Fruit fly (Drosophila melanogaster) whole organism, embryonic: ENCODE measurements around the gene CG4949.

Experiments used
- Aef1 ChIP-seq: fragments of 200-800 bp; sonication (Bioruptor generic); IDR thresholded peaks from 3 replicates; pipeline ENCODE4 v1.3.6; 2022; ENCODE audit warnings: missing biosample characterization, missing genetic modification characterization
- Antp ChIP-seq: fragments of 200-800 bp; sonication (Bioruptor generic); optimal IDR thresholded peaks from 3 replicates; lab custom pipeline; 2016; ENCODE audit warnings: missing biosample characterization, missing genetic modification characterization
- CG10565 ChIP-seq: fragments of 200-800 bp; sonication (Bioruptor generic); optimal IDR thresholded peaks from 3 replicates; lab custom pipeline; 2016; ENCODE audit warnings: missing biosample characterization, mild to moderate bottlenecking, missing genetic modification characterization
- CG11695 ChIP-seq: fragments of 200-800 bp; sonication (Bioruptor generic); IDR thresholded peaks from 3 replicates; pipeline ENCODE4 v1.3.6; 2022; ENCODE audit warnings: missing biosample characterization, missing genetic modification characterization
- CG12219 ChIP-seq: fragments of 200-800 bp; sonication (Bioruptor generic); optimal IDR thresholded peaks from 3 replicates; lab custom pipeline; 2018; ENCODE audit warnings: missing biosample characterization, mild to moderate bottlenecking, missing genetic modification characterization
- CG15269 ChIP-seq: fragments of 200-800 bp; sonication (Bioruptor generic); optimal IDR thresholded peaks from 2 replicates; lab custom pipeline; 2018; ENCODE audit warnings: missing biosample characterization, mild to moderate bottlenecking, missing genetic modification characterization, moderate library complexity
- CG15696 ChIP-seq: fragments of 200-800 bp; sonication (Bioruptor generic); optimal IDR thresholded peaks from 2 replicates; lab custom pipeline; 2019; ENCODE audit warnings: missing biosample characterization, mild to moderate bottlenecking, missing genetic modification characterization, moderate library complexity
- CG17328 ChIP-seq: fragments of 200-800 bp; sonication (Bioruptor generic); IDR thresholded peaks from 2 replicates; pipeline ENCODE4 v1.3.6; 2022; ENCODE audit warnings: missing biosample characterization, missing genetic modification characterization
- CG17802 ChIP-seq: fragments of 200-800 bp; sonication (Bioruptor generic); optimal IDR thresholded peaks from 2 replicates; lab custom pipeline; 2018; ENCODE audit warnings: missing biosample characterization, mild to moderate bottlenecking, missing genetic modification characterization, moderate library complexity
- CG17829 ChIP-seq: fragments of 200-800 bp; optimal IDR thresholded peaks from 2 replicates; lab custom pipeline; 2019; ENCODE audit warnings: missing biosample characterization, mild to moderate bottlenecking, missing genetic modification characterization, moderate library complexity
- CG2199 ChIP-seq: fragments of 200-800 bp; sonication (Bioruptor generic); IDR thresholded peaks from 3 replicates; pipeline ENCODE4 v1.3.6; 2022; ENCODE audit warnings: missing biosample characterization, missing genetic modification characterization
- CG2678 ChIP-seq: fragments of 200-800 bp; sonication (Bioruptor generic); optimal IDR thresholded peaks from 3 replicates; lab custom pipeline; 2019; ENCODE audit warnings: missing biosample characterization, mild to moderate bottlenecking, missing genetic modification characterization, moderate library complexity
- CG2889 ChIP-seq: fragments of 200-800 bp; sonication (Bioruptor generic); IDR thresholded peaks from 3 replicates; pipeline ENCODE4 v1.3.6; 2022; ENCODE audit warnings: missing biosample characterization, missing genetic modification characterization
- CG30431 ChIP-seq: fragments of 200-800 bp; sonication (Bioruptor generic); optimal IDR thresholded peaks from 2 replicates; lab custom pipeline; 2017; ENCODE audit warnings: missing biosample characterization, missing genetic modification characterization
- CG32532 ChIP-seq: fragments of 200-800 bp; sonication (Bioruptor generic); IDR thresholded peaks from 2 replicates; pipeline ENCODE4 v1.3.6; 2022; ENCODE audit warnings: missing biosample characterization, missing genetic modification characterization
- CG34376 ChIP-seq: fragments of 200-800 bp; sonication (Bioruptor generic); optimal IDR thresholded peaks from 2 replicates; lab custom pipeline; 2018; ENCODE audit warnings: missing biosample characterization, mild to moderate bottlenecking, missing genetic modification characterization
- CG4854 ChIP-seq: fragments of 200-800 bp; sonication (Bioruptor generic); optimal IDR thresholded peaks from 2 replicates; lab custom pipeline; 2016; ENCODE audit warnings: missing biosample characterization, missing genetic modification characterization, inconsistent platforms
- CG6791 ChIP-seq: fragments of 200-800 bp; sonication (Bioruptor generic); IDR thresholded peaks from 3 replicates; pipeline ENCODE4 v1.3.6; 2022; ENCODE audit warnings: missing biosample characterization, missing genetic modification characterization; ENCODE audit not compliant: partially characterized antibody
- CG6813 ChIP-seq: fragments of 200-800 bp; sonication (Bioruptor generic); optimal IDR thresholded peaks from 2 replicates; lab custom pipeline; 2017; ENCODE audit warnings: missing biosample characterization, missing genetic modification characterization, mild to moderate bottlenecking, moderate library complexity, missing genetic modification reagents
- CG7271 ChIP-seq: fragments of 200-800 bp; sonication (Bioruptor generic); optimal IDR thresholded peaks from 2 replicates; lab custom pipeline; 2018; ENCODE audit warnings: missing biosample characterization, mild to moderate bottlenecking, missing genetic modification characterization, moderate library complexity
- CG7556 ChIP-seq: fragments of 200-800 bp; sonication (Bioruptor generic); optimal IDR thresholded peaks from 2 replicates; lab custom pipeline; 2017; ENCODE audit warnings: missing biosample characterization, mild to moderate bottlenecking, missing genetic modification characterization
- CG7786 ChIP-seq: fragments of 200-800 bp; sonication (Bioruptor generic); optimal IDR thresholded peaks from 2 replicates; lab custom pipeline; 2016; ENCODE audit warnings: missing biosample characterization, missing genetic modification characterization
- CG7928 ChIP-seq: fragments of 200-800 bp; sonication (Bioruptor generic); optimal IDR thresholded peaks from 2 replicates; lab custom pipeline; 2017; ENCODE audit warnings: missing biosample characterization, mild to moderate bottlenecking, missing genetic modification characterization
- CG7963 ChIP-seq: fragments of 200-800 bp; sonication (Bioruptor generic); IDR thresholded peaks from 3 replicates; pipeline ENCODE4 v1.3.6; 2022; ENCODE audit warnings: missing biosample characterization, missing genetic modification characterization; ENCODE audit not compliant: partially characterized antibody
- CG8478 ChIP-seq: fragments of >200 bp; optimal IDR thresholded peaks from 2 replicates; lab custom pipeline; 2018
- CG9797 ChIP-seq: fragments of 200-800 bp; sonication (Bioruptor generic); optimal IDR thresholded peaks from 3 replicates; lab custom pipeline; 2018; ENCODE audit warnings: missing biosample characterization, mild to moderate bottlenecking, missing genetic modification characterization
- CG9876 ChIP-seq: fragments of 200-800 bp; sonication (Bioruptor generic); optimal IDR thresholded peaks from 2 replicates; lab custom pipeline; 2016; ENCODE audit warnings: missing biosample characterization, missing genetic modification characterization
- Chrac-16 ChIP-seq: fragments of 200-800 bp; sonication (Bioruptor generic); optimal IDR thresholded peaks from 3 replicates; lab custom pipeline; 2016; ENCODE audit warnings: missing biosample characterization, missing genetic modification characterization
- CkIIα-i1 ChIP-seq: fragments of 200-800 bp; sonication (Bioruptor generic); IDR thresholded peaks from 2 replicates; pipeline ENCODE4 v1.3.6; 2022; ENCODE audit warnings: missing biosample characterization, missing genetic modification characterization
- Deaf1 ChIP-seq: fragments of 200-800 bp; optimal IDR thresholded peaks from 3 replicates; lab custom pipeline; 2019; ENCODE audit warnings: missing biosample characterization, mild to moderate bottlenecking, missing genetic modification characterization, moderate library complexity
- Dfd ChIP-seq, 2 experiments: fragments of >200 bp; optimal IDR thresholded peaks; 2 replicates each; lab custom pipeline; 2017; ENCODE audit warnings: missing biosample characterization in 2 of 2, missing genetic modification characterization in 2 of 2
- Doc2 ChIP-seq: fragments of 200-800 bp; sonication (Bioruptor generic); IDR thresholded peaks from 2 replicates; pipeline ENCODE4 v1.3.6; 2022; ENCODE audit warnings: missing biosample characterization, missing genetic modification characterization
- E2f1 ChIP-seq: fragments of 200-800 bp; sonication (Bioruptor generic); IDR thresholded peaks from 2 replicates; pipeline ENCODE4 v1.3.6; 2022; ENCODE audit warnings: missing biosample characterization, missing genetic modification characterization
- Hmx ChIP-seq: fragments of 200-800 bp; sonication (Bioruptor generic); optimal IDR thresholded peaks from 2 replicates; lab custom pipeline; 2016; ENCODE audit warnings: missing biosample characterization, missing genetic modification characterization
- NfI ChIP-seq: fragments of 200-800 bp; sonication (Bioruptor generic); optimal IDR thresholded peaks from 3 replicates; lab custom pipeline; 2018; ENCODE audit warnings: missing biosample characterization, mild to moderate bottlenecking, missing genetic modification characterization, moderate library complexity
- chn ChIP-seq: fragments of 200-800 bp; sonication (Bioruptor generic); optimal IDR thresholded peaks from 2 replicates; lab custom pipeline; 2016; ENCODE audit warnings: missing biosample characterization, missing genetic modification characterization
- hth ChIP-seq: fragments of >200 bp; optimal IDR thresholded peaks from 2 replicates; lab custom pipeline; 2017; ENCODE audit warnings: inconsistent platforms
- nerfin-2 ChIP-seq: fragments of 200-800 bp; sonication (Bioruptor generic); IDR thresholded peaks from 2 replicates; pipeline ENCODE4 v1.3.6; 2022; ENCODE audit warnings: missing biosample characterization, missing genetic modification characterization; ENCODE audit not compliant: partially characterized antibody
- odd ChIP-seq: fragments of 200-800 bp; sonication (Bioruptor generic); optimal IDR thresholded peaks from 2 replicates; lab custom pipeline; 2017; ENCODE audit warnings: missing biosample characterization, mild to moderate bottlenecking, missing genetic modification characterization
- onecut ChIP-seq: fragments of 200-800 bp; sonication (Bioruptor generic); IDR thresholded peaks from 2 replicates; pipeline ENCODE4 v1.3.6; 2022; ENCODE audit warnings: missing biosample characterization, missing genetic modification characterization
- pita ChIP-seq: fragments of 200-800 bp; sonication (Bioruptor generic); optimal IDR thresholded peaks from 2 replicates; lab custom pipeline; 2017; ENCODE audit warnings: missing biosample characterization, mild to moderate bottlenecking, missing genetic modification characterization
- pum ChIP-seq: fragments of 200-800 bp; sonication (Bioruptor generic); optimal IDR thresholded peaks from 2 replicates; lab custom pipeline; 2016; ENCODE audit warnings: missing biosample characterization, missing genetic modification characterization
- rib ChIP-seq: fragments of 200-800 bp; sonication (Bioruptor generic); IDR thresholded peaks from 2 replicates; pipeline ENCODE4 v1.3.6; 2022; ENCODE audit warnings: missing biosample characterization, missing genetic modification characterization
- sima ChIP-seq: fragments of 200-800 bp; sonication (Bioruptor generic); optimal IDR thresholded peaks from 2 replicates; lab custom pipeline; 2016; ENCODE audit warnings: missing biosample characterization, missing genetic modification characterization
- tio ChIP-seq: fragments of 200-800 bp; sonication (Bioruptor generic); optimal IDR thresholded peaks from 2 replicates; lab custom pipeline; 2017; ENCODE audit warnings: missing biosample characterization, missing genetic modification characterization, inconsistent platforms
- tx ChIP-seq: fragments of 200-800 bp; sonication (Bioruptor generic); optimal IDR thresholded peaks from 2 replicates; lab custom pipeline; 2016; ENCODE audit warnings: missing biosample characterization, missing genetic modification characterization
- vnd ChIP-seq: fragments of 200-800 bp; sonication (Bioruptor generic); IDR thresholded peaks from 3 replicates; pipeline ENCODE4 v1.3.6; 2022; ENCODE audit warnings: missing biosample characterization, missing genetic modification characterization; ENCODE audit not compliant: partially characterized antibody
- zen ChIP-seq: fragments of 200-800 bp; sonication (Bioruptor generic); optimal IDR thresholded peaks from 3 replicates; lab custom pipeline; 2018; ENCODE audit warnings: missing biosample characterization, mild to moderate bottlenecking, missing genetic modification characterization, moderate library complexity
- zf30C ChIP-seq: fragments of 200-800 bp; sonication (Bioruptor generic); optimal IDR thresholded peaks from 3 replicates; lab custom pipeline; 2018; ENCODE audit warnings: missing biosample characterization, mild to moderate bottlenecking, missing genetic modification characterization
- zfh2 ChIP-seq: fragments of 200-800 bp; sonication (Bioruptor generic); optimal IDR thresholded peaks from 2 replicates; lab custom pipeline; 2016; ENCODE audit warnings: missing biosample characterization, missing genetic modification characterization

The CG4949 gene

DNA sequence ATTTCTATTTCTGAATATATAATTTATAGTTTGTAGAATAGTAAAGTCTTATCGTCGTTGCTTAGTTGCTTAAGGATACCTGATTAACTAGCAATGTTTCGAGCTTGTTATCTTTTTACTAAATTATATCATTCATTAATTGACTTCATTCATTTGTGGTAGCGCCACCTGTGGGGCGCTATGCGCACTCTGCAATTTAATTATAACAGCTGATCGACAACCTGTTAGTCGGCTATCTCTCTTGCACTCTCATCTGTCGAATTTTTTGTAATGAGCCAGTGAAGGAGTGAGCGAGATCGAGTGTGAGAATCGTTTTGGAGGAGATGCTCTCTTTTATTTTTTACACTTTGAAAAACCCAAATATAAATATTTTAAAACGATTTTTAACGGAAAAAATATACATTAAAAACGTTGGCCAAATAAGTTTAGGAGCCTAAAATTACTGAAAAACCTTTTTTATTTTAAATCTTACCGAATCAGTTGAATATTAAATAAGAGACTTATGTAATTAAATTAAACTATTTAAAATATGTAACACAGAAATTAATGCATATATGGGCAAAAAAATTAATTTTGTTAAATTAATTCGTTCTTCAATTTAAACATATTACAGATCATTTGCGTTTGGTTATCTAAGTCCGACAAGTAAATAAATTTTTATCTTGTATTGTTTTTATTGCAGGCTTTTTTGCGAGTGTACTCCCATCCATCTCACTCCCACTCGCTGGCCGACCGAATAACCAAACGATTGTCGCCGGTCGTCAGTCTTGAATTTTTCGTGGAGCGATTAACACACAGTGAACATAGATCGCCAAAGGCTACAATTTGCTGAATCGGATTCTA, 12.6 kb downstream of the CG4949 start, which contains the start of the genes CG16700 and CG4991 (continued):
- no peak for TF ChIP-seq CG4854 (GFP tag; lab: Kevin White, UChicago)
- TF ChIP-seq Antp (GFP tag; lab: Kevin White, UChicago) = no peak
- TF ChIP-seq CG6813 (GFP tag; lab: Kevin White, UChicago) = peak; percentile 66
- no peak for TF ChIP-seq Doc2 (GFP tag; lab: Robert Waterston, UW)
- TF ChIP-seq CG34376 (GFP tag; lab: Kevin White, UChicago) = no peak
- TF ChIP-seq CG9797 (GFP tag; lab: Kevin White, UChicago) = no peak
- TF ChIP-seq CG17829 (tag; lab: Kevin White, UChicago) = peak; percentile 90
- TF ChIP-seq CG7556 (GFP tag; lab: Kevin White, UChicago) = peak; percentile 93
- TF ChIP-seq CG9876 (GFP tag; lab: Kevin White, UChicago) = no peak
- TF ChIP-seq pita (GFP tag; lab: Kevin White, UChicago) = no peak
- peak; percentile 42 for TF ChIP-seq CG30431 (GFP tag; lab: Kevin White, UChicago)
- peak; percentile 86 for TF ChIP-seq zf30C (GFP tag; lab: Kevin White, UChicago)
- no peak for TF ChIP-seq CG12219 (GFP tag; lab: Kevin White, UChicago)
- TF ChIP-seq CG2199 (GFP tag; lab: Robert Waterston, UW) = no peak
- TF ChIP-seq pum = no peak
- TF ChIP-seq hth = no peak
- TF ChIP-seq CG7963 (GFP tag; lab: Robert Waterston, UW) = no peak
- TF ChIP-seq CG17802 (tag; lab: Kevin White, UChicago) = no peak
- TF ChIP-seq onecut = peak; percentile 24; the same call in 1 of the 2 replicates
- no peak for TF ChIP-seq CG8478
- peak; percentile 94 for TF ChIP-seq CG2678 (tag; lab: Kevin White, UChicago)
- peak; percentile 85 for TF ChIP-seq CG15269 (tag; lab: Kevin White, UChicago)
- TF ChIP-seq Dfd (GFP tag; optimal IDR thresholded peaks at IDR 0.05; lab: Kevin White, UChicago) = no peak
- TF ChIP-seq CG32532 = peak; percentile 79
- TF ChIP-seq odd (GFP tag; lab: Kevin White, UChicago) = peak; percentile 74
- peak; percentile 46 for TF ChIP-seq zen (tag; lab: Kevin White, UChicago)
- peak; percentile 55 for TF ChIP-seq NfI (GFP tag; lab: Kevin White, UChicago)
- no peak for TF ChIP-seq CG7928 (GFP tag; lab: Kevin White, UChicago)
- 0 out of 2 replicates have a peak, but pooled peaks have one; percentile 21 for TF ChIP-seq CG17328 (GFP tag; lab: Robert Waterston, UW)
- no peak for TF ChIP-seq tx (GFP tag; lab: Kevin White, UChicago)
- TF ChIP-seq CG6791 = no peak
- no peak for TF ChIP-seq Hmx
- peak; percentile 59 for TF ChIP-seq E2f1 (GFP tag; lab: Robert Waterston, UW)
- no peak for TF ChIP-seq chn (GFP tag; lab: Kevin White, UChicago)
- TF ChIP-seq CkIIα-i1 (GFP tag; lab: Robert Waterston, UW) = no peak
- TF ChIP-seq Aef1 (GFP tag; lab: Robert Waterston, UW) = peak; percentile 48; the same call in 2 of the 3 replicates
- TF ChIP-seq CG7786 (GFP tag; lab: Kevin White, UChicago) = no peak
- peak; percentile 83 for TF ChIP-seq tio (GFP tag; lab: Kevin White, UChicago)
- 0 out of 2 replicates have a peak, but pooled peaks have one; percentile 46 for TF ChIP-seq rib (GFP tag; lab: Robert Waterston, UW)
- TF ChIP-seq CG2889 (GFP tag; lab: Robert Waterston, UW) = no peak
- TF ChIP-seq Deaf1 (tag; lab: Kevin White, UChicago) = peak; percentile 71
- no peak for TF ChIP-seq CG10565
- peak; percentile 74 for TF ChIP-seq CG11695 (GFP tag; lab: Robert Waterston, UW)
- no peak for TF ChIP-seq nerfin-2
- TF ChIP-seq zfh2 (GFP tag; lab: Kevin White, UChicago) = no peak
- TF ChIP-seq Chrac-16 = peak; percentile 58
- peak; percentile 78 for TF ChIP-seq CG15696
- no peak for TF ChIP-seq CG7271 (tag; lab: Kevin White, UChicago)
- TF ChIP-seq vnd (GFP tag; lab: Robert Waterston, UW) = no peak
- TF ChIP-seq sima (GFP tag; lab: Kevin White, UChicago) = no peak
